Worm (Caenorhabditis elegans) whole organism, L4 larva: ENCODE data around the gene mlc-4.

Experiments
- F49E8.2 ChIP-seq: sonication (generic microtip); optimal IDR thresholded peaks from 2 replicates; lab custom pipeline; 2016; ENCODE audit warnings: missing compliant biosample characterization, mild to moderate bottlenecking, missing genetic modification characterization, borderline replicate concordance
- ZK337.2 ChIP-seq: fragments of 200-800 bp; sonication (Bioruptor generic); IDR thresholded peaks from 2 replicates; pipeline ENCODE4 v1.3.6; 2022; ENCODE audit warnings: missing genetic modification reagents, missing genetic modification characterization, missing compliant biosample characterization
- aha-1 ChIP-seq: fragments of 150-350 bp; peaks from one replicate; lab custom pipeline; 2014; ENCODE audit warnings: missing biosample characterization, missing genetic modification characterization
- ceh-44 ChIP-seq: fragments of 200-800 bp; sonication (Bioruptor generic); IDR thresholded peaks from 2 replicates; pipeline ENCODE4 v1.3.6; 2022; ENCODE audit warnings: missing genetic modification reagents, missing genetic modification characterization, missing compliant biosample characterization
- ctbp-1 ChIP-seq: fragments of 200-800 bp; sonication (Bioruptor generic); IDR thresholded peaks from 2 replicates; pipeline ENCODE4 v1.3.6; 2022; ENCODE audit warnings: missing genetic modification reagents, missing genetic modification characterization, missing compliant biosample characterization
- daf-16 ChIP-seq, 3 experiments: sonication (generic microtip); optimal IDR thresholded peaks; 2 replicates each; lab custom pipeline; 2016 to 2017; ENCODE audit warnings: missing genetic modification characterization in 3 of 3, missing genetic modification reagents in 3 of 3, mild to moderate bottlenecking in 2 of 3, missing compliant biosample characterization in 2 of 3, missing biosample characterization in 1 of 3, moderate library complexity in 1 of 3
- daf-8 ChIP-seq: fragments of 200-800 bp; sonication (Bioruptor generic); IDR thresholded peaks from 2 replicates; pipeline ENCODE4 v1.3.6; 2022; ENCODE audit warnings: missing genetic modification characterization, missing compliant biosample characterization
- egl-27 ChIP-seq: sonication (generic microtip); optimal IDR thresholded peaks from 3 replicates; lab custom pipeline; 2017; ENCODE audit warnings: missing biosample characterization, missing genetic modification reagents, missing genetic modification characterization
- fkh-10 ChIP-seq: fragments of 150-350 bp; optimal IDR thresholded peaks from 2 replicates; lab custom pipeline; 2014; ENCODE audit warnings: missing biosample characterization, missing genetic modification reagents, missing genetic modification characterization
- hif-1 ChIP-seq, 2 experiments: sonication (generic microtip); optimal IDR thresholded peaks; 2 replicates each; lab custom pipeline; 2016 to 2017; ENCODE audit warnings: missing compliant biosample characterization in 2 of 2, missing genetic modification characterization in 2 of 2, missing genetic modification reagents in 2 of 2, missing genotype in 2 of 2, mild to moderate bottlenecking in 1 of 2
- lin-15B ChIP-seq: fragments of 150-350 bp; sonication (generic microtip); optimal IDR thresholded peaks from 3 replicates; lab custom pipeline; 2014; ENCODE audit warnings: missing biosample characterization, missing genetic modification characterization
- lsy-2 ChIP-seq, 2 experiments: fragments of 150-350 bp in 1 of 2; sonication (generic microtip) in 1 of 2; optimal IDR thresholded peaks; 2 replicates each; lab custom pipeline; 2014 to 2017; ENCODE audit warnings: missing biosample characterization in 2 of 2, missing genetic modification characterization in 2 of 2
- mep-1 ChIP-seq: fragments of 150-350 bp; sonication (generic microtip); optimal IDR thresholded peaks from 3 replicates; lab custom pipeline; 2014; ENCODE audit warnings: missing biosample characterization, missing genetic modification characterization
- mes-2 ChIP-seq: sonication (generic microtip); optimal IDR thresholded peaks from 2 replicates; lab custom pipeline; 2016; ENCODE audit warnings: missing genotype, mild to moderate bottlenecking, missing genetic modification characterization, missing compliant biosample characterization; ENCODE audit not compliant: poor library complexity, severe bottlenecking
- nhr-42 ChIP-seq: fragments of 200-800 bp; sonication (Bioruptor generic); IDR thresholded peaks from 2 replicates; pipeline ENCODE4 v1.3.6; 2022; ENCODE audit warnings: missing genetic modification characterization, missing compliant biosample characterization
- nhr-6 ChIP-seq: fragments of 150-350 bp; optimal IDR thresholded peaks from 2 replicates; lab custom pipeline; 2014; ENCODE audit warnings: missing biosample characterization, missing genetic modification characterization
- nhr-76 ChIP-seq: fragments of 150-350 bp; optimal IDR thresholded peaks from 2 replicates; lab custom pipeline; 2014; ENCODE audit warnings: missing biosample characterization, missing genetic modification characterization
- pha-4 ChIP-seq, 2 experiments: fragments of 150-350 bp in 1 of 2; fragments of 200-800 bp in 1 of 2; sonication (Bioruptor generic) in 1 of 2; IDR thresholded peaks in 1 of 2; optimal IDR thresholded peaks in 1 of 2; 2 replicates each; pipeline versions ENCODE4 v1.3.6 to Lab custom; 2014 to 2022; ENCODE audit warnings: missing genetic modification characterization in 2 of 2, missing genetic modification reagents in 2 of 2, missing biosample characterization in 1 of 2, missing compliant biosample characterization in 1 of 2
- pqm-1 ChIP-seq: sonication (generic microtip); optimal IDR thresholded peaks from 2 replicates; lab custom pipeline; 2017; ENCODE audit warnings: missing biosample characterization, missing genetic modification characterization
- unc-62 ChIP-seq, 3 experiments: fragments of 150-350 bp in 1 of 3; sonication (generic microtip); optimal IDR thresholded peaks in 2 of 3; peaks in 1 of 3; 1 replicate in 1 of 3; 2 replicates in 2 of 3; lab custom pipeline; 2014 to 2017; ENCODE audit warnings: missing biosample characterization in 3 of 3, missing genetic modification characterization in 3 of 3, missing genetic modification reagents in 3 of 3, missing genotype in 1 of 3
- ztf-11 ChIP-seq: fragments of 150-350 bp; optimal IDR thresholded peaks from 2 replicates; lab custom pipeline; 2014; ENCODE audit warnings: missing biosample characterization, missing genetic modification characterization

The mlc-4 gene

DNA sequence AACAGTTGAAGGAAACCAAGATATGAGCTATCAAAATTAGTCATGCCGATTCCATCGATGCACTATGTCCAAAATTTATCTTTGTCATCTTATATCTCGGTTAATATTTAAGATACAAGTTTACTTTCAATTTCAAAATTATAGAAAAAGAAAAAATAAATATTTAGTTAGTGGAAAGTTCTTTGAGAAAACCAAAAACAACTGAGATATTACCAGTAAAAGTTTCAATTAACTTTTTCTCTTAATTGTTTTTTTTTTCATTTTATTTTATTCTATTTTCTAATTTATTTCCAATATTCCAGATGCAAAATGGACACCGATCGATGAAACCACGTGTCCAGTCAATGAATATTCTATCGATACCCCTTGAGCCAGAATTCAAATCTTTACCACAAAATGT is 49.0 kb downstream of the mlc-4 start, which contains the start of gene gei-1:
gei-1 (plus strand) TSS at position 301 of the 400 bp plus-strand sequence.
- TF ChIP-seq daf-8 (GFP tag; lab: Robert Waterston, UW) (no peak), egl-27 (no peak), nhr-42 (GFP tag; lab: Robert Waterston, UW) (no peak), pha-4 (GFP tag; IDR thresholded peaks at IDR 0.05; lab: Robert Waterston, UW) (no peak), pha-4 (tag; optimal IDR thresholded peaks at IDR 0.05; lab: Kevin White, UChicago) (no peak), ceh-44 (GFP tag; lab: Robert Waterston, UW) (no peak)

- TF ChIP-seq ZK337.2 (no peak), nhr-76 (tag; lab: Kevin White, UChicago) (no peak), ztf-11 (tag; lab: Kevin White, UChicago) (no peak), daf-16 (GFP tag; optimal IDR thresholded peaks at IDR 0.05; lab: Kevin White, UChicago) (no peak), daf-16 (tag; optimal IDR thresholded peaks at IDR 0.05; lab: Kevin White, UChicago) (peak; percentile 41), mep-1 (peak; percentile 18), nhr-6 (peak; percentile 28), aha-1 (tag; lab: Kevin White, UChicago) (peak; percentile 89), unc-62 (GFP tag; optimal IDR thresholded peaks at IDR 0.05 in 1 of 2; lab: Kevin White, UChicago) (no peak), unc-62 (tag; optimal IDR thresholded peaks at IDR 0.05; lab: Kevin White, UChicago) (no peak), lsy-2 (tag; optimal IDR thresholded peaks at IDR 0.05; lab: Kevin White, UChicago) (no peak), F49E8.2 (tag; lab: Kevin White, UChicago) (no peak), ctbp-1 (no peak), fkh-10 (GFP tag; lab: Kevin White, UChicago) (no peak), lin-15B (no peak), pqm-1 (tag; lab: Kevin White, UChicago) (peak; percentile 79), hif-1 (tag; optimal IDR thresholded peaks at IDR 0.05; lab: Kevin White, UChicago) (no peak), mes-2 (tag; lab: Kevin White, UChicago) (peak; percentile 31), pha-4 (GFP tag; IDR thresholded peaks at IDR 0.05; lab: Robert Waterston, UW) (no peak), pha-4 (tag; optimal IDR thresholded peaks at IDR 0.05; lab: Kevin White, UChicago) (peak; percentile 94)
These were observed 50.1 kb downstream of the mlc-4 start for ce11 chrIII:3343463-3343862.
